Fruit fly (Drosophila melanogaster) whole organism, pupa: Measurements from ENCODE around the gene CG17271.

Source experiments
- CG10348 ChIP-seq: fragments of 200-800 bp; sonication (Bioruptor generic); IDR thresholded peaks from 2 replicates; pipeline ENCODE4 v1.3.6; 2022; ENCODE audit warnings: missing biosample characterization, missing genetic modification characterization
- CG12605 ChIP-seq: fragments of 200-800 bp; sonication (Bioruptor generic); IDR thresholded peaks from 2 replicates; pipeline ENCODE4 v1.3.6; 2022; ENCODE audit warnings: missing biosample characterization, missing genetic modification characterization
- CG13204 ChIP-seq: fragments of 200-800 bp; sonication (Bioruptor generic); optimal IDR thresholded peaks from 2 replicates; lab custom pipeline; 2018; ENCODE audit warnings: missing biosample characterization, mild to moderate bottlenecking, missing genetic modification characterization, moderate library complexity
- CG14655 ChIP-seq: fragments of 200-800 bp; sonication (Bioruptor generic); optimal IDR thresholded peaks from 3 replicates; lab custom pipeline; 2017; ENCODE audit warnings: mild to moderate bottlenecking, missing biosample characterization, missing genetic modification reagents, missing genetic modification characterization
- CG15710 ChIP-seq: fragments of 200-800 bp; sonication (Bioruptor generic); optimal IDR thresholded peaks from 2 replicates; lab custom pipeline; 2018; ENCODE audit warnings: missing biosample characterization, mild to moderate bottlenecking, missing genetic modification characterization, moderate library complexity
- CG17806 ChIP-seq: fragments of 200-800 bp; sonication (Bioruptor generic); optimal IDR thresholded peaks from 2 replicates; lab custom pipeline; 2018; ENCODE audit warnings: missing biosample characterization, mild to moderate bottlenecking, missing genetic modification characterization, moderate library complexity
- CG32121 ChIP-seq: fragments of 200-800 bp; sonication (Bioruptor generic); IDR thresholded peaks from 2 replicates; pipeline ENCODE4 v1.3.6; 2022; ENCODE audit warnings: missing biosample characterization, missing genetic modification characterization
- CG34367 ChIP-seq: fragments of 200-800 bp; sonication (Bioruptor generic); optimal IDR thresholded peaks from 2 replicates; lab custom pipeline; 2018; ENCODE audit warnings: missing biosample characterization, mild to moderate bottlenecking, missing genetic modification characterization
- CG4496 ChIP-seq: fragments of 200-800 bp; sonication (Bioruptor generic); IDR thresholded peaks from 3 replicates; pipeline ENCODE4 v1.3.6; 2022; ENCODE audit warnings: missing biosample characterization, missing genetic modification characterization
- CG8159 ChIP-seq: fragments of 200-800 bp; sonication (Bioruptor generic); optimal IDR thresholded peaks from 3 replicates; lab custom pipeline; 2018; ENCODE audit warnings: missing biosample characterization, mild to moderate bottlenecking, missing genetic modification characterization, moderate library complexity
- CG8301 ChIP-seq: fragments of 200-800 bp; sonication (Bioruptor generic); optimal IDR thresholded peaks from 2 replicates; lab custom pipeline; 2018; ENCODE audit warnings: missing biosample characterization, mild to moderate bottlenecking, missing genetic modification characterization
- CG9948 ChIP-seq: fragments of 200-800 bp; sonication (Bioruptor generic); optimal IDR thresholded peaks from 2 replicates; lab custom pipeline; 2018; ENCODE audit warnings: missing biosample characterization, mild to moderate bottlenecking, missing genetic modification characterization, moderate library complexity
- D1 ChIP-seq: fragments of 200-800 bp; sonication (Bioruptor generic); optimal IDR thresholded peaks from 2 replicates; lab custom pipeline; 2018; ENCODE audit warnings: missing biosample characterization, mild to moderate bottlenecking, missing genetic modification characterization, moderate library complexity
- EcR ChIP-seq: fragments of 200-800 bp; sonication (Bioruptor generic); optimal IDR thresholded peaks from 3 replicates; lab custom pipeline; 2019; ENCODE audit warnings: missing biosample characterization, missing genetic modification characterization, mild to moderate bottlenecking, moderate library complexity, missing genetic modification reagents
- Ets98B ChIP-seq: fragments of 200-800 bp; sonication (Bioruptor generic); IDR thresholded peaks from 2 replicates; pipeline ENCODE4 v1.3.6; 2022; ENCODE audit warnings: missing biosample characterization, missing genetic modification characterization
- Pif1A ChIP-seq: fragments of 200-800 bp; sonication (Bioruptor generic); optimal IDR thresholded peaks from 3 replicates; lab custom pipeline; 2016; ENCODE audit warnings: missing biosample characterization, missing genetic modification characterization
- Pif1B ChIP-seq: fragments of 200-800 bp; sonication (Bioruptor generic); optimal IDR thresholded peaks from 3 replicates; lab custom pipeline; 2016; ENCODE audit warnings: missing biosample characterization, missing genetic modification characterization
- Snoo ChIP-seq: fragments of 200-800 bp; sonication (Bioruptor generic); optimal IDR thresholded peaks from 3 replicates; lab custom pipeline; 2017; ENCODE audit warnings: missing biosample characterization, mild to moderate bottlenecking, missing genetic modification characterization, inconsistent platforms
- fd96Ca ChIP-seq: fragments of 200-800 bp; sonication (Bioruptor generic); IDR thresholded peaks from 3 replicates; pipeline ENCODE4 v1.3.6; 2022; ENCODE audit warnings: missing biosample characterization, missing genetic modification characterization
- gl ChIP-seq: fragments of 200-800 bp; sonication (Bioruptor generic); optimal IDR thresholded peaks from 2 replicates; lab custom pipeline; 2018; ENCODE audit warnings: missing biosample characterization, mild to moderate bottlenecking, missing genetic modification characterization
- rn ChIP-seq: fragments of 200-800 bp; sonication (Bioruptor generic); IDR thresholded peaks from 2 replicates; pipeline ENCODE4 v1.3.6; 2022; ENCODE audit warnings: missing biosample characterization, missing genetic modification characterization

CG17271 gene

dm6 chr3R:20830153-20830695 is 8.6 kb upstream of the CG17271 start, which contains the start of gene Adss:
Gene Adss (minus strand): TSS chr3R:20830580.
- TF ChIP-seq CG12605 (peak; percentile 30; the same call in 1 of the 2 replicates), fd96Ca (GFP tag; lab: Robert Waterston, UW) (peak; percentile 36; the same call in 1 of the 3 replicates), EcR (GFP tag; lab: Kevin White, UChicago) (no peak), rn (GFP tag; lab: Robert Waterston, UW) (no peak), gl (tag; lab: Kevin White, UChicago) (no peak), CG4496 (GFP tag; lab: Robert Waterston, UW) (peak; percentile 57; the same call in 2 of the 3 replicates)

- TF ChIP-seq Ets98B (peak; percentile 67), CG9948 (no peak), CG8301 (tag; lab: Kevin White, UChicago) (no peak), CG4496 (GFP tag; lab: Robert Waterston, UW) (peak; percentile 65), CG12605 (no peak), fd96Ca (GFP tag; lab: Robert Waterston, UW) (peak; percentile 72; the same call in 2 of the 3 replicates), Snoo (tag; lab: Kevin White, UChicago) (peak; percentile 8), D1 (tag; lab: Kevin White, UChicago) (no peak), Pif1A (GFP tag; lab: Kevin White, UChicago) (no peak), CG14655 (GFP tag; lab: Kevin White, UChicago) (no peak), CG34367 (tag; lab: Kevin White, UChicago) (no peak), rn (GFP tag; lab: Robert Waterston, UW) (no peak), EcR (GFP tag; lab: Kevin White, UChicago) (peak; percentile 45), CG13204 (GFP tag; lab: Kevin White, UChicago) (peak; percentile 78), CG10348 (GFP tag; lab: Robert Waterston, UW) (no peak), CG15710 (tag; lab: Kevin White, UChicago) (no peak), CG17806 (tag; lab: Kevin White, UChicago) (no peak), gl (tag; lab: Kevin White, UChicago) (no peak), Pif1B (GFP tag; lab: Kevin White, UChicago) (no peak), CG8159 (tag; lab: Kevin White, UChicago) (no peak), CG32121 (0 out of 2 replicates have a peak, but pooled peaks have one; percentile 30)
Measured at dm6 chr3R:20829416-20830131, 7.9 kb upstream of the CG17271 start.

dm6 chr3R:20828520-20829415 is 7.1 kb upstream of the CG17271 start:
- TF ChIP-seq CG12605: 0 out of 2 replicates have a peak, but pooled peaks have one; percentile 25
- peak; percentile 96 for TF ChIP-seq EcR (GFP tag; lab: Kevin White, UChicago)
- TF ChIP-seq CG13204 (GFP tag; lab: Kevin White, UChicago): peak; percentile 81
- no peak for TF ChIP-seq CG17806 (tag; lab: Kevin White, UChicago)

dm6 chr3R:20826929-20827328 is 5.3 kb upstream of the CG17271 start:
- TF ChIP-seq fd96Ca (GFP tag; lab: Robert Waterston, UW) (no peak), CG32121 (no peak), CG9948 (no peak), Snoo (tag; lab: Kevin White, UChicago) (no peak), rn (GFP tag; lab: Robert Waterston, UW) (no peak), CG13204 (GFP tag; lab: Kevin White, UChicago) (no peak), EcR (GFP tag; lab: Kevin White, UChicago) (no peak), CG4496 (GFP tag; lab: Robert Waterston, UW) (no peak), Pif1A (GFP tag; lab: Kevin White, UChicago) (no peak), D1 (tag; lab: Kevin White, UChicago) (no peak), CG10348 (GFP tag; lab: Robert Waterston, UW) (no peak)

- TF ChIP-seq CG17806 (tag; lab: Kevin White, UChicago) (no peak), CG12605 (peak; percentile 65; the same call in 1 of the 2 replicates)
- TF ChIP-seq, all 21 proteins: peak for 1
Measured at dm6 chr3R:20823704-20824454, 2.2 kb upstream of the CG17271 start, which contains the start of gene CG17272. Gene CG17272 (minus strand): TSS chr3R:20824239.
